Fruit fly (Drosophila melanogaster) whole organism, embryonic: ENCODE measurements around the gene CG32246.

ENCODE experiments used
- Asciz ChIP-seq: fragments of 200-800 bp; sonication (Bioruptor generic); optimal IDR thresholded peaks from 2 replicates; lab custom pipeline; 2017; ENCODE audit warnings: missing biosample characterization, mild to moderate bottlenecking, missing genetic modification characterization, missing genetic modification reagents
- BEAF-32 ChIP-seq: fragments of 200-800 bp; sonication (Bioruptor generic); optimal IDR thresholded peaks from 3 replicates; lab custom pipeline; 2017; ENCODE audit warnings: missing biosample characterization, missing genetic modification characterization, mild to moderate bottlenecking, moderate library complexity, missing genetic modification reagents
- CG10565 ChIP-seq: fragments of 200-800 bp; sonication (Bioruptor generic); optimal IDR thresholded peaks from 3 replicates; lab custom pipeline; 2016; ENCODE audit warnings: missing biosample characterization, mild to moderate bottlenecking, missing genetic modification characterization
- CG14667 ChIP-seq: fragments of 200-800 bp; sonication (Bioruptor generic); IDR thresholded peaks from 2 replicates; pipeline ENCODE4 v1.3.6; 2022; ENCODE audit warnings: missing biosample characterization, missing genetic modification characterization
- CG2889 ChIP-seq: fragments of 200-800 bp; sonication (Bioruptor generic); IDR thresholded peaks from 3 replicates; pipeline ENCODE4 v1.3.6; 2022; ENCODE audit warnings: missing biosample characterization, missing genetic modification characterization
- CG5180 ChIP-seq: fragments of 200-800 bp; sonication (Bioruptor generic); optimal IDR thresholded peaks from 3 replicates; lab custom pipeline; 2017; ENCODE audit warnings: missing biosample characterization, missing genetic modification characterization, mild to moderate bottlenecking, moderate library complexity, missing genetic modification reagents
- HLH4C ChIP-seq: fragments of 200-800 bp; sonication (Bioruptor generic); IDR thresholded peaks from 3 replicates; pipeline ENCODE4 v1.3.6; 2022; ENCODE audit warnings: missing biosample characterization, missing genetic modification characterization; ENCODE audit not compliant: partially characterized antibody
- Taf1 ChIP-seq: fragments of 200-800 bp; sonication (Bioruptor generic); IDR thresholded peaks from 2 replicates; pipeline ENCODE4 v1.3.6; 2022; ENCODE audit warnings: missing biosample characterization, missing genetic modification characterization
- Tbp ChIP-seq: fragments of >200 bp; optimal IDR thresholded peaks from 2 replicates; lab custom pipeline; 2018; ENCODE audit warnings: missing biosample characterization, missing genetic modification characterization
- cato ChIP-seq: fragments of 200-800 bp; sonication (Bioruptor generic); optimal IDR thresholded peaks from 2 replicates; lab custom pipeline; 2016; ENCODE audit warnings: missing biosample characterization, missing genetic modification characterization, borderline replicate concordance
- ci ChIP-seq: fragments of 200-800 bp; sonication (Bioruptor generic); IDR thresholded peaks from 3 replicates; pipeline ENCODE4 v1.3.6; 2022; ENCODE audit warnings: missing biosample characterization, missing genetic modification characterization
- fru ChIP-seq: fragments of >200 bp; optimal IDR thresholded peaks from 2 replicates; lab custom pipeline; 2017
- salm ChIP-seq: fragments of 200-800 bp; sonication (Bioruptor generic); optimal IDR thresholded peaks from 2 replicates; lab custom pipeline; 2018; ENCODE audit warnings: missing biosample characterization, mild to moderate bottlenecking, missing genetic modification characterization
- so ChIP-seq: fragments of 200-800 bp; sonication (Bioruptor generic); IDR thresholded peaks from 3 replicates; pipeline ENCODE4 v1.3.6; 2022; ENCODE audit warnings: missing biosample characterization, missing genetic modification characterization

DNA sequence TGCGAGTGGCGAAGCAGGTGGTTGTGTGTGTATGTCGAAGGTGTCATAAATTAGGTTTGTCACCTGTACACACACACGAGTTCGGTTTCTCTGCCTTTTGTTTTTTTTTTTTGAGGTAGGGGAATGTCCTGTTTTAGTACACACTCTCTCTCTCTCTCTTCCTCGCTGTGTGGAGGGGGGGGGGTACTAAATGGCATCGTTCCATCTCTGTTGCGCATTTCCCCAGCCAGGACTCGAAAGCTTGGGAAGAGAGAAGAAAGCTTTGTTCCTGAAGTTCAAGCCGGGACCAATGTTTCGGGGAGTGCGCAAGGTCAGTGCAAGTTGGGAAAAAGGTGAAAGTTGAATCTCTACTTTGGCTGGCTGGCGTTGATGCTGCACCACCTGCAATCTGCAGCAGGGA, 46.6 kb upstream of the CG32246 start:
- no peak for TF ChIP-seq CG5180 (GFP tag; lab: Kevin White, UChicago)
- TF ChIP-seq so = no peak
- no peak for TF ChIP-seq ci (GFP tag; lab: Robert Waterston, UW)
- no peak for TF ChIP-seq Asciz
- no peak for TF ChIP-seq BEAF-32
- no peak for TF ChIP-seq CG10565 (GFP tag; lab: Kevin White, UChicago)
- TF ChIP-seq fru = no peak
- no peak for TF ChIP-seq CG14667 (GFP tag; lab: Robert Waterston, UW)
- no peak for TF ChIP-seq cato (GFP tag; lab: Kevin White, UChicago)
- no peak for TF ChIP-seq CG2889
- no peak for TF ChIP-seq Tbp (GFP tag; lab: Kevin White, UChicago)
- no peak for TF ChIP-seq Taf1 (GFP tag; lab: Robert Waterston, UW)
- TF ChIP-seq salm (tag; lab: Kevin White, UChicago) = no peak
- TF ChIP-seq HLH4C (GFP tag; lab: Robert Waterston, UW) = no peak
